Fruit fly (Drosophila melanogaster) Kc167 (cell line): Measurements from ENCODE around the gene Rab9E.
"Not testable (repeated sequence)": the region's sequence is repeated elsewhere in the genome, so short reads cannot be mapped to it uniquely, and the experiment has no call there.

Experiments
- Myc ChIP-seq: fragments of >200 bp; optimal IDR thresholded peaks from 2 replicates; lab custom pipeline; 2017; ENCODE audit warnings: missing external identifiers
- Sin3A ChIP-seq: fragments of >200 bp; optimal IDR thresholded peaks from 2 replicates; lab custom pipeline; 2018; ENCODE audit warnings: missing external identifiers
- h ChIP-seq: fragments of >200 bp; optimal IDR thresholded peaks from 3 replicates; lab custom pipeline; 2018; ENCODE audit warnings: missing external identifiers
- insv ChIP-seq: fragments of >200 bp; optimal IDR thresholded peaks from 3 replicates; lab custom pipeline; 2018; ENCODE audit warnings: missing external identifiers
- psq ChIP-seq: fragments of >200 bp; optimal IDR thresholded peaks from 2 replicates; lab custom pipeline; 2017; ENCODE audit warnings: missing external identifiers
- ttk ChIP-seq: sonication (Bioruptor generic); optimal IDR thresholded peaks from 2 replicates; lab custom pipeline; 2017; ENCODE audit warnings: missing external identifiers

The Rab9E gene

dm6 chrX:10661743-10662142 lies at the start of gene Rab9E:
TSS of gene Rab9E (minus strand) at chrX:10661843.
- TF ChIP-seq ttk, insv, Myc (lab: Kevin White, UChicago): not testable (repeated sequence)

- TF ChIP-seq psq (lab: Kevin White, UChicago) (no peak), h (lab: Kevin White, UChicago) (no peak), insv (lab: Kevin White, UChicago) (no peak), Myc (lab: Kevin White, UChicago) (no peak), Sin3A (lab: Kevin White, UChicago) (no peak), ttk (lab: Kevin White, UChicago) (no peak)
These were observed 36.1 kb upstream of the Rab9E start for dm6 chrX:10697731-10698130.

dm6 chrX:10673366-10673765 lies 11.7 kb upstream of the Rab9E start, which contains the start of gene CG12637:
TSS of gene CG12637 (minus strand) at chrX:10673466.
- TF ChIP-seq h (lab: Kevin White, UChicago) (no peak), Myc (lab: Kevin White, UChicago) (no peak), psq (lab: Kevin White, UChicago) (no peak), Sin3A (lab: Kevin White, UChicago) (no peak), insv (lab: Kevin White, UChicago) (no peak), ttk (lab: Kevin White, UChicago) (no peak)

dm6 chrX:10657380-10657779 lies 4.3 kb downstream of the Rab9E start, which contains the start of gene CG2111:
TSS of gene CG2111 (plus strand) at chrX:10657680.
- TF ChIP-seq ttk (lab: Kevin White, UChicago): no peak
- TF ChIP-seq psq (lab: Kevin White, UChicago): no peak
- no peak for TF ChIP-seq Myc (lab: Kevin White, UChicago)
- no peak for TF ChIP-seq Sin3A (lab: Kevin White, UChicago)
- TF ChIP-seq insv (lab: Kevin White, UChicago): no peak

- TF ChIP-seq psq (lab: Kevin White, UChicago) (no peak), insv (lab: Kevin White, UChicago) (no peak), h (lab: Kevin White, UChicago) (no peak), Myc (lab: Kevin White, UChicago) (no peak), Sin3A (lab: Kevin White, UChicago) (no peak), ttk (lab: Kevin White, UChicago) (no peak)
These were observed 5.4 kb downstream of the Rab9E start for dm6 chrX:10656216-10656615.

- no peak for TF ChIP-seq ttk (lab: Kevin White, UChicago)
These were observed 19.4 kb downstream of the Rab9E start for dm6 chrX:10642233-10642751.

- no peak for TF ChIP-seq h (lab: Kevin White, UChicago)
These were observed 32.8 kb downstream of the Rab9E start for dm6 chrX:10628874-10629273.

dm6 chrX:10627062-10627756 lies 34.4 kb downstream of the Rab9E start, which contains the start of the genes CG9806 and X11Lbeta:
TSS of gene CG9806 (minus strand) at chrX:10627112.
TSS of gene X11Lbeta (plus strand) at chrX:10627737.
- TF ChIP-seq insv (lab: Kevin White, UChicago): no peak
- TF ChIP-seq h (lab: Kevin White, UChicago): no peak
- no peak for TF ChIP-seq Myc (lab: Kevin White, UChicago)
- no peak for TF ChIP-seq ttk (lab: Kevin White, UChicago)
- TF ChIP-seq Sin3A (lab: Kevin White, UChicago): no peak
- no peak for TF ChIP-seq psq (lab: Kevin White, UChicago)

dm6 chrX:10623125-10623524 lies 38.5 kb downstream of the Rab9E start, which contains the start of gene Rab9Db:
TSS of gene Rab9Db (minus strand) at chrX:10623225.
- TF ChIP-seq psq, insv, ttk (lab: Kevin White, UChicago): not testable (repeated sequence)

dm6 chrX:10621202-10621990 lies 40.2 kb downstream of the Rab9E start:
- TF ChIP-seq ttk (lab: Kevin White, UChicago): no peak
- TF ChIP-seq h (lab: Kevin White, UChicago): no peak
- TF ChIP-seq insv (lab: Kevin White, UChicago): no peak
- no peak for TF ChIP-seq psq (lab: Kevin White, UChicago)
- no peak for TF ChIP-seq Myc (lab: Kevin White, UChicago)
- TF ChIP-seq Sin3A (lab: Kevin White, UChicago): no peak

dm6 chrX:10620144-10621005 lies 41.3 kb downstream of the Rab9E start, which contains the start of gene CG43347:
TSS of gene CG43347 (minus strand) at chrX:10620190.
- TF ChIP-seq psq (lab: Kevin White, UChicago) (no peak), ttk (lab: Kevin White, UChicago) (no peak), insv (lab: Kevin White, UChicago) (no peak), Myc (lab: Kevin White, UChicago) (no peak), h (lab: Kevin White, UChicago) (no peak), Sin3A (lab: Kevin White, UChicago) (no peak)
